Worm (Caenorhabditis elegans) whole organism, late embryonic: Measurements from ENCODE around the gene eef-1A.1.

ENCODE experiments used
- C08G9.2 ChIP-seq: sonication (generic microtip); optimal IDR thresholded peaks from 2 replicates; lab custom pipeline; 2016; ENCODE audit warnings: mild to moderate bottlenecking, missing genetic modification characterization, moderate library complexity, missing compliant biosample characterization
- K09A11.1 ChIP-seq: sonication (generic microtip); optimal IDR thresholded peaks from 2 replicates; lab custom pipeline; 2017; ENCODE audit warnings: antibody characterized with exemption, mild to moderate bottlenecking, missing genetic modification characterization, missing compliant biosample characterization; ENCODE audit not compliant: insufficient read depth
- T23F11.4 ChIP-seq: fragments of 200-800 bp; sonication (Bioruptor generic); optimal IDR thresholded peaks from 2 replicates; lab custom pipeline; 2018; ENCODE audit warnings: mild to moderate bottlenecking, missing genetic modification characterization, missing compliant biosample characterization
- ahr-1 ChIP-seq: sonication (generic microtip); optimal IDR thresholded peaks from 2 replicates; lab custom pipeline; 2016; ENCODE audit warnings: missing genetic modification characterization, missing compliant biosample characterization
- ceh-14 ChIP-seq: sonication (generic microtip); optimal IDR thresholded peaks from 2 replicates; lab custom pipeline; 2016; ENCODE audit warnings: missing genotype, missing genetic modification characterization, missing compliant biosample characterization
- ceh-19 ChIP-seq: fragments of 200-800 bp; sonication (Bioruptor generic); optimal IDR thresholded peaks from 2 replicates; lab custom pipeline; 2018; ENCODE audit warnings: mild to moderate bottlenecking, missing genetic modification characterization, missing compliant biosample characterization
- ceh-2 ChIP-seq: sonication (generic microtip); optimal IDR thresholded peaks from 2 replicates; lab custom pipeline; 2016; ENCODE audit warnings: missing genotype, missing genetic modification characterization, missing compliant biosample characterization
- ceh-22 ChIP-seq: sonication (generic microtip); optimal IDR thresholded peaks from 2 replicates; lab custom pipeline; 2017; ENCODE audit warnings: missing biosample characterization, missing genetic modification characterization
- ceh-30 ChIP-seq: fragments of 150-350 bp; optimal IDR thresholded peaks from 2 replicates; lab custom pipeline; 2014; ENCODE audit warnings: missing biosample characterization, missing genetic modification characterization
- ceh-48 ChIP-seq: sonication (generic microtip); optimal IDR thresholded peaks from 2 replicates; lab custom pipeline; 2016; ENCODE audit warnings: missing genetic modification characterization, inconsistent platforms, missing compliant biosample characterization
- ceh-9 ChIP-seq: sonication (generic microtip); optimal IDR thresholded peaks from 2 replicates; lab custom pipeline; 2016; ENCODE audit warnings: mild to moderate bottlenecking, missing genetic modification characterization, inconsistent platforms, missing compliant biosample characterization
- dmd-4 ChIP-seq: sonication (generic microtip); optimal IDR thresholded peaks from 2 replicates; lab custom pipeline; 2016; ENCODE audit warnings: borderline replicate concordance, missing genetic modification characterization, missing compliant biosample characterization
- dve-1 ChIP-seq: sonication (generic microtip); optimal IDR thresholded peaks from 2 replicates; lab custom pipeline; 2017; ENCODE audit warnings: antibody characterized with exemption, mild to moderate bottlenecking, missing genetic modification characterization, missing compliant biosample characterization
- ets-4 ChIP-seq: sonication (generic microtip); optimal IDR thresholded peaks from 2 replicates; lab custom pipeline; 2016; ENCODE audit warnings: missing genetic modification characterization, missing compliant biosample characterization
- fax-1 ChIP-seq: sonication (generic microtip); optimal IDR thresholded peaks from 2 replicates; lab custom pipeline; 2016; ENCODE audit warnings: missing genotype, missing genetic modification characterization, missing compliant biosample characterization
- fkh-6 ChIP-seq: sonication (generic microtip); optimal IDR thresholded peaks from 2 replicates; lab custom pipeline; 2016; ENCODE audit warnings: missing genetic modification characterization, missing compliant biosample characterization
- gmeb-2 ChIP-seq: sonication (generic microtip); optimal IDR thresholded peaks from 2 replicates; lab custom pipeline; 2016; ENCODE audit warnings: missing genetic modification characterization, inconsistent platforms, missing compliant biosample characterization
- hlh-13 ChIP-seq: fragments of 200-800 bp; sonication (Bioruptor generic); optimal IDR thresholded peaks from 2 replicates; lab custom pipeline; 2018; ENCODE audit warnings: mild to moderate bottlenecking, missing genetic modification characterization, missing compliant biosample characterization
- hlh-30 ChIP-seq: sonication (generic microtip); optimal IDR thresholded peaks from 2 replicates; lab custom pipeline; 2017; ENCODE audit warnings: antibody characterized with exemption, missing genetic modification characterization, missing compliant biosample characterization; ENCODE audit not compliant: insufficient read depth
- hlh-8 ChIP-seq: sonication (generic microtip); optimal IDR thresholded peaks from 2 replicates; lab custom pipeline; 2016; ENCODE audit warnings: missing genotype, missing genetic modification characterization, missing compliant biosample characterization
- lin-11 ChIP-seq: fragments of 200-800 bp; sonication (Bioruptor generic); optimal IDR thresholded peaks from 2 replicates; lab custom pipeline; 2018; ENCODE audit warnings: mild to moderate bottlenecking, missing genetic modification characterization, missing compliant biosample characterization
- madf-2 ChIP-seq: sonication (generic microtip); optimal IDR thresholded peaks from 2 replicates; lab custom pipeline; 2017; ENCODE audit warnings: missing genetic modification characterization, missing compliant biosample characterization
- mec-3 ChIP-seq: sonication (generic microtip); optimal IDR thresholded peaks from 2 replicates; lab custom pipeline; 2016; ENCODE audit warnings: borderline replicate concordance, missing genetic modification characterization, missing compliant biosample characterization
- nfya-1 ChIP-seq: sonication (generic microtip); optimal IDR thresholded peaks from 2 replicates; lab custom pipeline; 2017; ENCODE audit warnings: missing genetic modification characterization, mild to moderate bottlenecking, missing compliant biosample characterization, antibody characterized with exemption, moderate library complexity
- nhr-11 ChIP-seq: fragments of 150-350 bp; optimal IDR thresholded peaks from 2 replicates; lab custom pipeline; 2014; ENCODE audit warnings: missing biosample characterization, missing genetic modification characterization
- pag-3 ChIP-seq: sonication (generic microtip); optimal IDR thresholded peaks from 2 replicates; lab custom pipeline; 2016; ENCODE audit warnings: missing compliant biosample characterization, missing genetic modification characterization, borderline replicate concordance
- pat-9 ChIP-seq: fragments of 200-800 bp; sonication (Bioruptor generic); optimal IDR thresholded peaks from 2 replicates; lab custom pipeline; 2018; ENCODE audit warnings: mild to moderate bottlenecking, missing genetic modification characterization, moderate library complexity, missing compliant biosample characterization
- pax-1 ChIP-seq: fragments of 150-350 bp; optimal IDR thresholded peaks from 2 replicates; lab custom pipeline; 2014; ENCODE audit warnings: missing biosample characterization, missing genetic modification characterization
- pha-2 ChIP-seq: sonication (generic microtip); optimal IDR thresholded peaks from 2 replicates; lab custom pipeline; 2017; ENCODE audit warnings: mild to moderate bottlenecking, missing genetic modification characterization, missing compliant biosample characterization
- ref-2 ChIP-seq: sonication (generic microtip); optimal IDR thresholded peaks from 2 replicates; lab custom pipeline; 2016; ENCODE audit warnings: missing genetic modification characterization, missing compliant biosample characterization
- sdc-2 ChIP-seq: sonication (generic microtip); optimal IDR thresholded peaks from 2 replicates; lab custom pipeline; 2016; ENCODE audit warnings: missing genotype, missing genetic modification characterization, missing compliant biosample characterization
- sox-4 ChIP-seq: sonication (generic microtip); optimal IDR thresholded peaks from 2 replicates; lab custom pipeline; 2017; ENCODE audit warnings: mild to moderate bottlenecking, missing genetic modification characterization, inconsistent platforms, missing compliant biosample characterization
- syd-9 ChIP-seq: sonication (generic microtip); optimal IDR thresholded peaks from 2 replicates; lab custom pipeline; 2016; ENCODE audit warnings: mild to moderate bottlenecking, missing genetic modification characterization, moderate library complexity, missing compliant biosample characterization
- ttx-3 ChIP-seq: sonication (generic microtip); optimal IDR thresholded peaks from 2 replicates; lab custom pipeline; 2016; ENCODE audit warnings: missing genetic modification reagents, missing genetic modification characterization, missing compliant biosample characterization
- unc-3 ChIP-seq, 2 experiments: fragments of 200-800 bp in 1 of 2; sonication (Bioruptor generic) in 1 of 2; sonication (generic microtip) in 1 of 2; conservative IDR thresholded peaks in 1 of 2; optimal IDR thresholded peaks in 1 of 2; 2 replicates each; pipeline versions ENCODE4 v1.3.6 to Lab custom; 2016 to 2022; ENCODE audit warnings: missing compliant biosample characterization in 2 of 2, missing genetic modification characterization in 2 of 2, missing genetic modification reagents in 1 of 2
- unc-86 ChIP-seq: sonication (generic microtip); optimal IDR thresholded peaks from 2 replicates; lab custom pipeline; 2016; ENCODE audit warnings: missing genetic modification characterization, missing compliant biosample characterization
- ztf-16 ChIP-seq: sonication (generic microtip); optimal IDR thresholded peaks from 2 replicates; lab custom pipeline; 2017; ENCODE audit warnings: missing genetic modification characterization, missing compliant biosample characterization

The eef-1A.1 gene

ce11 chrIII:6973682-6974081 is 2.2 kb upstream of the eef-1A.1 start, which contains the start of gene F31E3.2:
TSS of gene F31E3.2 (plus strand) at chrIII:6973982.
- TF ChIP-seq T23F11.4 (no peak), ceh-48 (peak; percentile 22)

- TF ChIP-seq ttx-3 (no peak), dmd-4 (tag; lab: Kevin White, UChicago) (no peak), pat-9 (tag; lab: Kevin White, UChicago) (no peak), pag-3 (tag; lab: Kevin White, UChicago) (no peak), sdc-2 (no peak), hlh-8 (tag; lab: Kevin White, UChicago) (no peak), pha-2 (no peak), lin-11 (no peak), ceh-14 (no peak), ceh-48 (no peak), ahr-1 (tag; lab: Kevin White, UChicago) (no peak)
These were observed 768 bp downstream of the eef-1A.1 start for ce11 chrIII:6970744-6971143.

ce11 chrIII:6969781-6970342 is 1.6 kb downstream of the eef-1A.1 start:
- no peak for TF ChIP-seq pha-2
- TF ChIP-seq K09A11.1 (tag; lab: Kevin White, UChicago), result no peak
- no peak for TF ChIP-seq hlh-13 (GFP tag; lab: Kevin White, UChicago)
- no peak for TF ChIP-seq ets-4 (tag; lab: Kevin White, UChicago)
- no peak for TF ChIP-seq ceh-19 (GFP tag; lab: Kevin White, UChicago)
- TF ChIP-seq ceh-2 (tag; lab: Kevin White, UChicago), result no peak
- no peak for TF ChIP-seq pax-1
- no peak for TF ChIP-seq ref-2 (tag; lab: Kevin White, UChicago)
- no peak for TF ChIP-seq unc-3 (GFP tag; conservative IDR thresholded peaks at IDR 0.05; lab: Robert Waterston, UW)
- TF ChIP-seq unc-3 (tag; optimal IDR thresholded peaks at IDR 0.05; lab: Kevin White, UChicago), result no peak
- TF ChIP-seq ceh-9 (tag; lab: Kevin White, UChicago), result no peak
- TF ChIP-seq dve-1 (tag; lab: Kevin White, UChicago), result no peak
- no peak for TF ChIP-seq ceh-22 (tag; lab: Kevin White, UChicago)
- no peak for TF ChIP-seq sox-4 (tag; lab: Kevin White, UChicago)
- no peak for TF ChIP-seq lin-11
- no peak for TF ChIP-seq unc-86 (tag; lab: Kevin White, UChicago)
- no peak for TF ChIP-seq sdc-2
- TF ChIP-seq, all 69 proteins: peak for 0

ce11 chrIII:6969090-6969489 is 2.4 kb downstream of the eef-1A.1 start, which contains the start of gene F31E3.12:
TSS of gene F31E3.12 (plus strand) at chrIII:6969390.
- no peak for TF ChIP-seq nfya-1 (tag; lab: Kevin White, UChicago)
- no peak for TF ChIP-seq T23F11.4
- TF ChIP-seq ceh-48, result no peak
- no peak for TF ChIP-seq nhr-11 (tag; lab: Kevin White, UChicago)
- no peak for TF ChIP-seq C08G9.2
- TF ChIP-seq ztf-16 (tag; lab: Kevin White, UChicago), result no peak
- no peak for TF ChIP-seq mec-3
- no peak for TF ChIP-seq lin-11
- TF ChIP-seq fkh-6 (tag; lab: Kevin White, UChicago), result no peak
- TF ChIP-seq syd-9 (tag; lab: Kevin White, UChicago), result no peak
- TF ChIP-seq hlh-30 (tag; lab: Kevin White, UChicago), result no peak
- TF ChIP-seq gmeb-2 (tag; lab: Kevin White, UChicago), result no peak
- TF ChIP-seq fax-1 (tag; lab: Kevin White, UChicago), result no peak
- no peak for TF ChIP-seq unc-3 (GFP tag; conservative IDR thresholded peaks at IDR 0.05; lab: Robert Waterston, UW)
- no peak for TF ChIP-seq unc-3 (tag; optimal IDR thresholded peaks at IDR 0.05; lab: Kevin White, UChicago)
- no peak for TF ChIP-seq ets-4 (tag; lab: Kevin White, UChicago)
- TF ChIP-seq madf-2, result no peak
- no peak for TF ChIP-seq hlh-13 (GFP tag; lab: Kevin White, UChicago)
- no peak for TF ChIP-seq ceh-30 (tag; lab: Kevin White, UChicago)
- no peak for TF ChIP-seq ttx-3
- TF ChIP-seq, all 69 proteins: peak for 0
